Fruit fly (Drosophila melanogaster) Kc167 (cell line): ENCODE measurements around the gene Abd-B.

Experiments
- Myc ChIP-seq: fragments of >200 bp; optimal IDR thresholded peaks from 2 replicates; lab custom pipeline; 2017; ENCODE audit warnings: missing external identifiers
- Sin3A ChIP-seq: fragments of >200 bp; optimal IDR thresholded peaks from 2 replicates; lab custom pipeline; 2018; ENCODE audit warnings: missing external identifiers
- h ChIP-seq: fragments of >200 bp; optimal IDR thresholded peaks from 3 replicates; lab custom pipeline; 2018; ENCODE audit warnings: missing external identifiers
- insv ChIP-seq: fragments of >200 bp; optimal IDR thresholded peaks from 3 replicates; lab custom pipeline; 2018; ENCODE audit warnings: missing external identifiers
- psq ChIP-seq: fragments of >200 bp; optimal IDR thresholded peaks from 2 replicates; lab custom pipeline; 2017; ENCODE audit warnings: missing external identifiers
- ttk ChIP-seq: sonication (Bioruptor generic); optimal IDR thresholded peaks from 2 replicates; lab custom pipeline; 2017; ENCODE audit warnings: missing external identifiers

DNA sequence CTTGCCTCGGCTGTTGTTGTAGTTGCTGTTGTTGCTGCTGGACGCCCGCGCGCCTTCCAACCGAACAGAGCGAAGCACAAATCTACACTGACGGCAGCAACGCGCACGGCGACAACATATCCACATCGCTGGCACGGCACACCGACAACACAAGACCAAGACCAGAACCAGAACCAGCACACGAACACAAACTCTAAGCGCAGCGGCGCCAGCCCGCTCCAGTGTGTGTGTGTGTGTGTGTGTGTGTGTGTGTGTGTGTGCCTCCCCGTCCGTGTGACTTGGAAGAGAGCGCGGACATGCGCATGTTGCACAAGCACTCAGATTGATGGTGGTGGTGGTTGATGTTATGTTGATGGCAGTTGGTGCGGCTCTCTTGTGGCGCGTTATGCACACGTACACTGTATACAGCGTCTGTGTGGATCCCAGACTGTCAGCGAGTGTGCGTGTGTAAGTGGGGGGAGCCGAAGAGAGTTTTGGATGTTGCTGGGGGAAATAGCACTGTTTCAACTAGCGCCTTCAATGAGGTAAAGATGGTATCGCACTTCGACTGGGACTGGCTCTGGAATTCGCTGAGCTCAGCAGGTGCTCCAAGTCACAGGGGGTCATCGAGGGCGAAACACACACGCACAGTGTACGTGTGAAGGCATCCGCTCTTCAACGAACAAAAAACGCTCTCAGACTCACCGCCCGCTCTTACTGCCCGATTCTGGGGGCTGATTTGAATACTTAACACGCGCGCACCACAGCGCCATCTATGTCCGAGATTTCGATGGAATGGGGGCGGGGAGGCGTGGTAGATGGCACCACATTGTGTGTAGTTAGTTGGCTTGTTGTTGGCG, 37.7 kb downstream of the Abd-B start:
- no peak for TF ChIP-seq Myc (lab: Kevin White, UChicago)
- TF ChIP-seq psq (lab: Kevin White, UChicago) = no peak
- TF ChIP-seq ttk (lab: Kevin White, UChicago) = no peak
- no peak for TF ChIP-seq h (lab: Kevin White, UChicago)
- TF ChIP-seq Sin3A = no peak
- no peak for TF ChIP-seq insv (lab: Kevin White, UChicago)
